Fruit fly (Drosophila melanogaster) whole organism, embryonic: ENCODE measurements around the gene CG13299.

Experiments used
- CG13296 ChIP-seq: fragments of 200-800 bp; sonication (Bioruptor generic); optimal IDR thresholded peaks from 3 replicates; lab custom pipeline; 2018; ENCODE audit warnings: missing biosample characterization, mild to moderate bottlenecking, missing genetic modification characterization
- CG17912 ChIP-seq: fragments of 200-800 bp; sonication (Bioruptor generic); optimal IDR thresholded peaks from 2 replicates; lab custom pipeline; 2018; ENCODE audit warnings: missing biosample characterization, mild to moderate bottlenecking, missing genetic modification characterization
- CG4360 ChIP-seq: fragments of 200-800 bp; sonication (Bioruptor generic); IDR thresholded peaks from 2 replicates; pipeline ENCODE4 v1.3.6; 2022; ENCODE audit warnings: missing biosample characterization, missing genetic modification characterization
- CG8478 ChIP-seq: fragments of >200 bp; optimal IDR thresholded peaks from 2 replicates; lab custom pipeline; 2018
- HLH3B ChIP-seq: fragments of 200-800 bp; sonication (Bioruptor generic); IDR thresholded peaks from 2 replicates; pipeline ENCODE4 v1.3.6; 2022; ENCODE audit warnings: missing biosample characterization, missing genetic modification characterization
- HLHmδ ChIP-seq: fragments of 200-800 bp; sonication (Bioruptor generic); optimal IDR thresholded peaks from 2 replicates; lab custom pipeline; 2018; ENCODE audit warnings: missing biosample characterization, mild to moderate bottlenecking, missing genetic modification characterization, moderate library complexity
- MESR4 ChIP-seq: fragments of 200-800 bp; sonication (Bioruptor generic); optimal IDR thresholded peaks from 2 replicates; lab custom pipeline; 2018; ENCODE audit warnings: missing biosample characterization, mild to moderate bottlenecking, missing genetic modification characterization, moderate library complexity
- NfI ChIP-seq: fragments of 200-800 bp; sonication (Bioruptor generic); optimal IDR thresholded peaks from 3 replicates; lab custom pipeline; 2018; ENCODE audit warnings: missing biosample characterization, mild to moderate bottlenecking, missing genetic modification characterization, moderate library complexity
- jumu ChIP-seq: fragments of 200-800 bp; sonication (Bioruptor generic); optimal IDR thresholded peaks from 3 replicates; lab custom pipeline; 2016; ENCODE audit warnings: missing biosample characterization, missing genetic modification characterization
- lmd ChIP-seq: fragments of 200-800 bp; sonication (Bioruptor generic); IDR thresholded peaks from 2 replicates; pipeline ENCODE4 v1.3.6; 2022; ENCODE audit warnings: missing biosample characterization, missing genetic modification characterization
- otp ChIP-seq: fragments of 200-800 bp; sonication (Bioruptor generic); IDR thresholded peaks from 3 replicates; pipeline ENCODE4, ENCODE4 v1.3.6; 2022; ENCODE audit warnings: missing biosample characterization, missing genetic modification characterization
- vfl ChIP-seq: fragments of 200-800 bp; sonication (Bioruptor generic); optimal IDR thresholded peaks from 2 replicates; lab custom pipeline; 2016; ENCODE audit warnings: missing biosample characterization, missing genetic modification characterization

dm6 chr3L:6256408-6257188 lies 24.4 kb upstream of the CG13299 start, which contains the start of gene Best2:
- TF ChIP-seq otp (GFP tag; lab: Robert Waterston, UW) (peak; percentile 88), MESR4 (GFP tag; lab: Kevin White, UChicago) (no peak), CG4360 (peak; percentile 40; the same call in 1 of the 2 replicates), CG8478 (lab: Kevin White, UChicago) (no peak), HLHmδ (GFP tag; lab: Kevin White, UChicago) (no peak), CG13296 (GFP tag; lab: Kevin White, UChicago) (peak; percentile 89), vfl (GFP tag; lab: Kevin White, UChicago) (no peak), NfI (peak; percentile 84), CG17912 (GFP tag; lab: Kevin White, UChicago) (no peak), lmd (GFP tag; lab: Robert Waterston, UW) (peak; percentile 94), HLH3B (peak; percentile 91), jumu (GFP tag; lab: Kevin White, UChicago) (peak; percentile 54)
